Fruit fly (Drosophila melanogaster) whole organism, embryonic: ENCODE data around the gene TyrRS.
A peak's percentile ranks its signal among the peaks of the same experiment; 100 is the strongest.

Experiments
- Atf-2 ChIP-seq: fragments of 200-800 bp; sonication (Bioruptor generic); optimal IDR thresholded peaks from 2 replicates; lab custom pipeline; 2016; ENCODE audit warnings: missing biosample characterization, missing genetic modification characterization
- Awh ChIP-seq: fragments of 200-800 bp; sonication (Bioruptor generic); IDR thresholded peaks from 2 replicates; pipeline ENCODE4, ENCODE4 v1.3.6; 2022; ENCODE audit warnings: missing biosample characterization, missing genetic modification characterization
- Blimp-1 ChIP-seq: fragments of 200-800 bp; sonication (Bioruptor generic); optimal IDR thresholded peaks from 3 replicates; lab custom pipeline; 2018; ENCODE audit warnings: missing biosample characterization, missing genetic modification characterization, mild to moderate bottlenecking, moderate library complexity, missing genetic modification reagents
- BtbVII ChIP-seq: fragments of 200-800 bp; sonication (Bioruptor generic); optimal IDR thresholded peaks from 3 replicates; lab custom pipeline; 2017; ENCODE audit warnings: missing biosample characterization, mild to moderate bottlenecking, missing genetic modification characterization
- CG1024 ChIP-seq: fragments of 200-800 bp; sonication (Bioruptor generic); IDR thresholded peaks from 2 replicates; pipeline ENCODE4 v1.3.6; 2022; ENCODE audit warnings: missing biosample characterization, missing genetic modification characterization
- CG11696 ChIP-seq: fragments of 200-800 bp; sonication (Bioruptor generic); IDR thresholded peaks from 2 replicates; pipeline ENCODE4 v1.3.6; 2022; ENCODE audit warnings: missing biosample characterization, missing genetic modification characterization
- CG12219 ChIP-seq: fragments of 200-800 bp; sonication (Bioruptor generic); optimal IDR thresholded peaks from 3 replicates; lab custom pipeline; 2018; ENCODE audit warnings: missing biosample characterization, mild to moderate bottlenecking, missing genetic modification characterization
- CG13123 ChIP-seq: fragments of 200-800 bp; sonication (Bioruptor generic); optimal IDR thresholded peaks from 2 replicates; lab custom pipeline; 2016; ENCODE audit warnings: missing biosample characterization, missing genetic modification characterization
- CG13624 ChIP-seq: fragments of 200-800 bp; sonication (Bioruptor generic); optimal IDR thresholded peaks from 2 replicates; lab custom pipeline; 2016; ENCODE audit warnings: missing biosample characterization, missing genetic modification characterization
- CG15073 ChIP-seq: fragments of 200-800 bp; sonication (Bioruptor generic); optimal IDR thresholded peaks from 2 replicates; lab custom pipeline; 2016; ENCODE audit warnings: missing biosample characterization, missing genetic modification characterization
- CG17385 ChIP-seq: fragments of 200-800 bp; sonication (Bioruptor generic); optimal IDR thresholded peaks from 3 replicates; lab custom pipeline; 2018; ENCODE audit warnings: missing biosample characterization, mild to moderate bottlenecking, missing genetic modification characterization
- CG18476 ChIP-seq: fragments of 200-800 bp; sonication (Bioruptor generic); optimal IDR thresholded peaks from 2 replicates; lab custom pipeline; 2016; ENCODE audit warnings: missing biosample characterization, mild to moderate bottlenecking, missing genetic modification characterization
- CG31388 ChIP-seq: fragments of 200-800 bp; sonication (Bioruptor generic); optimal IDR thresholded peaks from 2 replicates; lab custom pipeline; 2016; ENCODE audit warnings: missing biosample characterization, missing genetic modification characterization
- CG32767 ChIP-seq: fragments of 200-800 bp; sonication (Bioruptor generic); IDR thresholded peaks from 2 replicates; pipeline ENCODE4 v1.3.6; 2022; ENCODE audit warnings: missing biosample characterization, missing genetic modification characterization
- CG3281 ChIP-seq: fragments of 200-800 bp; sonication (Bioruptor generic); optimal IDR thresholded peaks from 3 replicates; lab custom pipeline; 2017; ENCODE audit warnings: missing biosample characterization, mild to moderate bottlenecking, missing genetic modification characterization
- CG4360 ChIP-seq: fragments of 200-800 bp; sonication (Bioruptor generic); IDR thresholded peaks from 2 replicates; pipeline ENCODE4 v1.3.6; 2022; ENCODE audit warnings: missing biosample characterization, missing genetic modification characterization
- CG6854 ChIP-seq: fragments of 200-800 bp; sonication (Bioruptor generic); optimal IDR thresholded peaks from 3 replicates; lab custom pipeline; 2017; ENCODE audit warnings: missing biosample characterization, mild to moderate bottlenecking, missing genetic modification characterization
- CG7928 ChIP-seq: fragments of 200-800 bp; sonication (Bioruptor generic); optimal IDR thresholded peaks from 2 replicates; lab custom pipeline; 2017; ENCODE audit warnings: missing biosample characterization, mild to moderate bottlenecking, missing genetic modification characterization
- CG8359 ChIP-seq: fragments of 200-800 bp; sonication (Bioruptor generic); optimal IDR thresholded peaks from 2 replicates; lab custom pipeline; 2017; ENCODE audit warnings: missing biosample characterization, mild to moderate bottlenecking, missing genetic modification characterization, borderline replicate concordance
- CG8765 ChIP-seq: fragments of 200-800 bp; sonication (Bioruptor generic); IDR thresholded peaks from 2 replicates; pipeline ENCODE4 v1.3.6; 2022; ENCODE audit warnings: missing biosample characterization, missing genetic modification characterization
- CG9609 ChIP-seq: fragments of 200-800 bp; sonication (Bioruptor generic); optimal IDR thresholded peaks from 3 replicates; lab custom pipeline; 2016; ENCODE audit warnings: missing biosample characterization, missing genetic modification characterization
- CTCF ChIP-seq: fragments of 200-800 bp; sonication (Bioruptor generic); optimal IDR thresholded peaks from 2 replicates; lab custom pipeline; 2017; ENCODE audit warnings: missing biosample characterization, mild to moderate bottlenecking, missing genetic modification characterization, moderate library complexity
- Dbx ChIP-seq: fragments of 200-800 bp; sonication (Bioruptor generic); IDR thresholded peaks from 3 replicates; pipeline ENCODE4 v1.3.6; 2022; ENCODE audit warnings: missing biosample characterization, missing genetic modification characterization
- Dip2 ChIP-seq: fragments of 200-800 bp; sonication (Bioruptor generic); IDR thresholded peaks from 2 replicates; pipeline ENCODE4 v1.3.6; 2022; ENCODE audit warnings: missing biosample characterization, missing genetic modification characterization
- E2f2 ChIP-seq: fragments of 200-800 bp; sonication (Bioruptor generic); IDR thresholded peaks from 2 replicates; pipeline ENCODE4 v1.3.6; 2022; ENCODE audit warnings: missing biosample characterization, missing genetic modification characterization
- Hey ChIP-seq: fragments of 200-800 bp; sonication (Bioruptor generic); optimal IDR thresholded peaks from 3 replicates; lab custom pipeline; 2018; ENCODE audit warnings: missing biosample characterization, mild to moderate bottlenecking, missing genetic modification characterization
- Kr ChIP-seq: fragments of 200-800 bp; sonication (Bioruptor generic); optimal IDR thresholded peaks from 2 replicates; lab custom pipeline; 2017; ENCODE audit warnings: missing biosample characterization, mild to moderate bottlenecking, missing genetic modification characterization
- Oli ChIP-seq: fragments of 200-800 bp; sonication (Bioruptor generic); optimal IDR thresholded peaks from 2 replicates; lab custom pipeline; 2018; ENCODE audit warnings: missing biosample characterization, mild to moderate bottlenecking, missing genetic modification characterization, moderate library complexity
- Pdp1 ChIP-seq, 2 experiments: fragments of 200-800 bp; sonication (Bioruptor generic); optimal IDR thresholded peaks; 3 replicates each; lab custom pipeline; 2016; ENCODE audit warnings: missing biosample characterization in 2 of 2, missing genetic modification characterization in 2 of 2, mild to moderate bottlenecking in 1 of 2, moderate library complexity in 1 of 2
- Spps ChIP-seq: fragments of 200-800 bp; sonication (Bioruptor generic); optimal IDR thresholded peaks from 2 replicates; lab custom pipeline; 2018; ENCODE audit warnings: missing biosample characterization, mild to moderate bottlenecking, missing genetic modification characterization
- TFAM ChIP-seq: fragments of 200-800 bp; sonication (Bioruptor generic); optimal IDR thresholded peaks from 2 replicates; lab custom pipeline; 2017; ENCODE audit warnings: missing biosample characterization, missing genetic modification characterization, inconsistent platforms
- bab2 ChIP-seq: fragments of 200-800 bp; sonication (Bioruptor generic); optimal IDR thresholded peaks from 2 replicates; lab custom pipeline; 2016; ENCODE audit warnings: missing biosample characterization, missing genetic modification characterization
- bbx ChIP-seq: fragments of 200-800 bp; sonication (Bioruptor generic); IDR thresholded peaks from 2 replicates; pipeline ENCODE4 v1.3.6; 2022; ENCODE audit warnings: missing biosample characterization, missing genetic modification characterization; ENCODE audit not compliant: partially characterized antibody
- chn ChIP-seq: fragments of 200-800 bp; sonication (Bioruptor generic); optimal IDR thresholded peaks from 2 replicates; lab custom pipeline; 2016; ENCODE audit warnings: missing biosample characterization, missing genetic modification characterization
- dimm ChIP-seq: fragments of 200-800 bp; sonication (Bioruptor generic); IDR thresholded peaks from 2 replicates; pipeline ENCODE4 v1.3.6; 2022; ENCODE audit warnings: missing biosample characterization, missing genetic modification characterization
- dmrt99B ChIP-seq: fragments of 200-800 bp; sonication (Bioruptor generic); optimal IDR thresholded peaks from 2 replicates; lab custom pipeline; 2018; ENCODE audit warnings: missing biosample characterization, mild to moderate bottlenecking, missing genetic modification characterization, moderate library complexity
- esg ChIP-seq: fragments of 200-800 bp; sonication (Bioruptor generic); conservative IDR thresholded peaks from 2 replicates; pipeline ENCODE4 v1.3.6; 2022; ENCODE audit warnings: missing biosample characterization, missing genetic modification characterization
- exex ChIP-seq: fragments of 200-800 bp; sonication (Bioruptor generic); optimal IDR thresholded peaks from 4 replicates; lab custom pipeline; 2018; ENCODE audit warnings: missing biosample characterization, mild to moderate bottlenecking, missing genetic modification characterization, moderate library complexity
- fd102C ChIP-seq: fragments of 200-800 bp; sonication (Bioruptor generic); optimal IDR thresholded peaks from 2 replicates; lab custom pipeline; 2018; ENCODE audit warnings: missing biosample characterization, mild to moderate bottlenecking, missing genetic modification characterization, moderate library complexity
- gfzf ChIP-seq: fragments of 200-800 bp; sonication (Bioruptor generic); optimal IDR thresholded peaks from 2 replicates; lab custom pipeline; 2016; ENCODE audit warnings: missing biosample characterization, mild to moderate bottlenecking, missing genetic modification characterization, moderate library complexity
- hb ChIP-seq: fragments of 200-800 bp; sonication (Bioruptor generic); IDR thresholded peaks from 3 replicates; pipeline ENCODE4 v1.3.6; 2022; ENCODE audit warnings: missing biosample characterization, missing genetic modification characterization; ENCODE audit not compliant: partially characterized antibody
- nerfin-1 ChIP-seq: fragments of 200-800 bp; sonication (Bioruptor generic); optimal IDR thresholded peaks from 3 replicates; lab custom pipeline; 2019; ENCODE audit warnings: missing biosample characterization, mild to moderate bottlenecking, missing genetic modification characterization, moderate library complexity
- org-1 ChIP-seq: fragments of 200-800 bp; sonication (Bioruptor generic); optimal IDR thresholded peaks from 2 replicates; lab custom pipeline; 2017; ENCODE audit warnings: missing biosample characterization, missing genetic modification characterization
- pita ChIP-seq: fragments of 200-800 bp; sonication (Bioruptor generic); optimal IDR thresholded peaks from 2 replicates; lab custom pipeline; 2017; ENCODE audit warnings: missing biosample characterization, mild to moderate bottlenecking, missing genetic modification characterization
- pzg ChIP-seq: fragments of 200-800 bp; sonication (Bioruptor generic); optimal IDR thresholded peaks from 3 replicates; lab custom pipeline; 2018; ENCODE audit warnings: missing biosample characterization, mild to moderate bottlenecking, missing genetic modification characterization, moderate library complexity
- shn ChIP-seq: fragments of 200-800 bp; sonication (Bioruptor generic); optimal IDR thresholded peaks from 3 replicates; lab custom pipeline; 2016; ENCODE audit warnings: missing biosample characterization, missing genetic modification characterization
- sisA ChIP-seq: fragments of 200-800 bp; sonication (Bioruptor generic); IDR thresholded peaks from 2 replicates; pipeline ENCODE4 v1.3.6; 2022; ENCODE audit warnings: missing biosample characterization, missing genetic modification characterization
- slou ChIP-seq: fragments of 200-800 bp; sonication (Bioruptor generic); optimal IDR thresholded peaks from 3 replicates; lab custom pipeline; 2016; ENCODE audit warnings: missing biosample characterization, missing genetic modification characterization
- sug ChIP-seq: fragments of 200-800 bp; optimal IDR thresholded peaks from 2 replicates; lab custom pipeline; 2019; ENCODE audit warnings: missing biosample characterization, mild to moderate bottlenecking, missing genetic modification characterization, moderate library complexity
- tna ChIP-seq: fragments of 200-800 bp; sonication (Bioruptor generic); IDR thresholded peaks from 2 replicates; pipeline ENCODE4 v1.3.6; 2022; ENCODE audit warnings: missing biosample characterization, missing genetic modification characterization; ENCODE audit not compliant: partially characterized antibody
- usp ChIP-seq: fragments of >200 bp; optimal IDR thresholded peaks from 2 replicates; lab custom pipeline; 2017; ENCODE audit warnings: missing biosample characterization, missing genetic modification characterization
- vvl ChIP-seq: fragments of 200-800 bp; sonication (Bioruptor generic); IDR thresholded peaks from 2 replicates; pipeline ENCODE4 v1.3.6; 2022; ENCODE audit warnings: missing biosample characterization, missing genetic modification characterization

Gene TyrRS

DNA sequence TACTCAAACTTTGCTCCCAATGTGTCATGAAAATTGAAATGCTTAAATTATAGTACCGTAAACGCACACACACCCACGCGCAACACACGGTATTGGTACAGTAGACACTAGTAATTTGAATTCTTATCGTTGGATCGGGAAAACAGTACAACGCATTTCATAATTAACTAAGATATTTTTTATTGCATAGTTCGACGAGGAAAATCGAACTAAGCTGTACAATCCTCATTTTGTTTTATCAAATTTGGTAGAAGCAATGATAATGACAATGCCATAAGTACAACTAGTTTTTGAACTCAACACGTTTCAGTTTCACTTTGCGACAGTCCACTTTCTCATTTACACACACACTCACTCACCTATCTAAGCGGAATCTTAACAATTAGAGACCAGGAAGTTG, 38.3 kb downstream of the TyrRS start (continued):
- TF ChIP-seq TFAM (GFP tag; lab: Kevin White, UChicago) (no peak), Dip2 (GFP tag; lab: Robert Waterston, UW) (no peak), gfzf (GFP tag; lab: Kevin White, UChicago) (no peak), fd102C (GFP tag; lab: Kevin White, UChicago) (no peak), CG3281 (GFP tag; lab: Kevin White, UChicago) (peak; percentile 81), sug (tag; lab: Kevin White, UChicago) (no peak), CG15073 (no peak), CG8765 (GFP tag; lab: Robert Waterston, UW) (no peak), slou (no peak), BtbVII (GFP tag; lab: Kevin White, UChicago) (peak; percentile 81), dimm (GFP tag; lab: Robert Waterston, UW) (no peak), dmrt99B (tag; lab: Kevin White, UChicago) (peak; percentile 80), Awh (GFP tag; lab: Robert Waterston, UW) (no peak), bab2 (GFP tag; lab: Kevin White, UChicago) (peak; percentile 61), Oli (tag; lab: Kevin White, UChicago) (peak; percentile 72), CG12219 (GFP tag; lab: Kevin White, UChicago) (peak; percentile 65), chn (GFP tag; lab: Kevin White, UChicago) (peak; percentile 38), CG17385 (GFP tag; lab: Kevin White, UChicago) (peak; percentile 78), CG32767 (peak; percentile 50; the same call in 1 of the 2 replicates), sisA (GFP tag; lab: Robert Waterston, UW) (peak; percentile 70), esg (GFP tag; lab: Robert Waterston, UW) (peak; percentile 48; the same call in 1 of the 2 replicates), Kr (no peak), CG31388 (GFP tag; lab: Kevin White, UChicago) (no peak), CTCF (no peak), CG4360 (GFP tag; lab: Robert Waterston, UW) (no peak), CG13624 (GFP tag; lab: Kevin White, UChicago) (peak; percentile 71), nerfin-1 (tag; lab: Kevin White, UChicago) (peak; percentile 49), org-1 (GFP tag; lab: Kevin White, UChicago) (peak; percentile 50), CG11696 (GFP tag; lab: Robert Waterston, UW) (no peak), CG6854 (peak; percentile 69), pita (GFP tag; lab: Kevin White, UChicago) (no peak), CG13123 (GFP tag; lab: Kevin White, UChicago) (no peak), Blimp-1 (GFP tag; lab: Kevin White, UChicago) (peak; percentile 73), CG1024 (no peak), CG18476 (peak; percentile 1), Pdp1 (GFP tag; optimal IDR thresholded peaks at IDR 0.05; lab: Kevin White, UChicago) (peak; percentile 74 to 75), hb (no peak), bbx (GFP tag; lab: Robert Waterston, UW) (no peak), Spps (tag; lab: Kevin White, UChicago) (peak; percentile 44), Hey (no peak), CG7928 (GFP tag; lab: Kevin White, UChicago) (peak; percentile 45), tna (no peak), E2f2 (GFP tag; lab: Robert Waterston, UW) (0 out of 2 replicates have a peak, but pooled peaks have one; percentile 28), CG8359 (GFP tag; lab: Kevin White, UChicago) (peak; percentile 11), shn (peak; percentile 42), Dbx (0 out of 3 replicates have a peak, but pooled peaks have one; percentile 51), exex (tag; lab: Kevin White, UChicago) (no peak), vvl (GFP tag; lab: Robert Waterston, UW) (peak; percentile 65; the same call in 1 of the 2 replicates), pzg (GFP tag; lab: Kevin White, UChicago) (no peak), Atf-2 (GFP tag; lab: Kevin White, UChicago) (peak; percentile 25), usp (GFP tag; lab: Kevin White, UChicago) (no peak), CG9609 (GFP tag; lab: Kevin White, UChicago) (peak; percentile 50)
